Worm (Caenorhabditis elegans) whole organism, late embryonic: ENCODE measurements around the gene irld-12.

Source experiments
- F13H6.1 ChIP-seq: sonication (generic microtip); optimal IDR thresholded peaks from 2 replicates; lab custom pipeline; 2016; ENCODE audit warnings: missing genetic modification characterization, missing compliant biosample characterization
- K02D7.2 ChIP-seq: sonication (generic microtip); optimal IDR thresholded peaks from 2 replicates; lab custom pipeline; 2017; ENCODE audit warnings: mild to moderate bottlenecking, missing genetic modification characterization, missing compliant biosample characterization
- T23F11.4 ChIP-seq: fragments of 200-800 bp; sonication (Bioruptor generic); optimal IDR thresholded peaks from 2 replicates; lab custom pipeline; 2018; ENCODE audit warnings: mild to moderate bottlenecking, missing genetic modification characterization, missing compliant biosample characterization
- Y22D7AL.16 ChIP-seq: sonication (generic microtip); optimal IDR thresholded peaks from 2 replicates; lab custom pipeline; 2016; ENCODE audit warnings: missing genetic modification characterization, missing compliant biosample characterization
- ahr-1 ChIP-seq: sonication (generic microtip); optimal IDR thresholded peaks from 2 replicates; lab custom pipeline; 2016; ENCODE audit warnings: missing genetic modification characterization, missing compliant biosample characterization
- ama-1 ChIP-seq: fragments of 150-350 bp; optimal IDR thresholded peaks from 2 replicates; lab custom pipeline; 2014
- ceh-14 ChIP-seq: sonication (generic microtip); optimal IDR thresholded peaks from 2 replicates; lab custom pipeline; 2016; ENCODE audit warnings: missing genotype, missing genetic modification characterization, missing compliant biosample characterization
- ceh-19 ChIP-seq: fragments of 200-800 bp; sonication (Bioruptor generic); optimal IDR thresholded peaks from 2 replicates; lab custom pipeline; 2018; ENCODE audit warnings: mild to moderate bottlenecking, missing genetic modification characterization, missing compliant biosample characterization
- ceh-2 ChIP-seq: sonication (generic microtip); optimal IDR thresholded peaks from 2 replicates; lab custom pipeline; 2016; ENCODE audit warnings: missing genotype, missing genetic modification characterization, missing compliant biosample characterization
- ceh-30 ChIP-seq: fragments of 150-350 bp; optimal IDR thresholded peaks from 2 replicates; lab custom pipeline; 2014; ENCODE audit warnings: missing biosample characterization, missing genetic modification characterization
- ceh-31 ChIP-seq: sonication (generic microtip); optimal IDR thresholded peaks from 2 replicates; lab custom pipeline; 2016; ENCODE audit warnings: missing genetic modification characterization, missing compliant biosample characterization
- ceh-48 ChIP-seq: sonication (generic microtip); optimal IDR thresholded peaks from 2 replicates; lab custom pipeline; 2016; ENCODE audit warnings: missing genetic modification characterization, inconsistent platforms, missing compliant biosample characterization
- ceh-6 ChIP-seq: fragments of 200-800 bp; sonication (Bioruptor generic); optimal IDR thresholded peaks from 2 replicates; lab custom pipeline; 2018; ENCODE audit warnings: mild to moderate bottlenecking, missing genetic modification characterization, missing compliant biosample characterization
- che-1 ChIP-seq: sonication (generic microtip); optimal IDR thresholded peaks from 2 replicates; lab custom pipeline; 2016; ENCODE audit warnings: mild to moderate bottlenecking, missing genetic modification characterization, missing compliant biosample characterization
- dve-1 ChIP-seq: sonication (generic microtip); optimal IDR thresholded peaks from 2 replicates; lab custom pipeline; 2017; ENCODE audit warnings: antibody characterized with exemption, mild to moderate bottlenecking, missing genetic modification characterization, missing compliant biosample characterization
- elt-4 ChIP-seq: sonication (generic microtip); optimal IDR thresholded peaks from 2 replicates; lab custom pipeline; 2016; ENCODE audit warnings: missing genetic modification characterization, missing compliant biosample characterization
- ets-4 ChIP-seq: sonication (generic microtip); optimal IDR thresholded peaks from 2 replicates; lab custom pipeline; 2016; ENCODE audit warnings: missing genetic modification characterization, missing compliant biosample characterization
- eyg-1 ChIP-seq: sonication (generic microtip); optimal IDR thresholded peaks from 2 replicates; lab custom pipeline; 2016; ENCODE audit warnings: missing genotype, missing genetic modification characterization, missing compliant biosample characterization
- fax-1 ChIP-seq: sonication (generic microtip); optimal IDR thresholded peaks from 2 replicates; lab custom pipeline; 2016; ENCODE audit warnings: missing genotype, missing genetic modification characterization, missing compliant biosample characterization
- fkh-6 ChIP-seq: sonication (generic microtip); optimal IDR thresholded peaks from 2 replicates; lab custom pipeline; 2016; ENCODE audit warnings: missing genetic modification characterization, missing compliant biosample characterization
- gmeb-2 ChIP-seq: sonication (generic microtip); optimal IDR thresholded peaks from 2 replicates; lab custom pipeline; 2016; ENCODE audit warnings: missing genetic modification characterization, inconsistent platforms, missing compliant biosample characterization
- hlh-15 ChIP-seq: sonication (generic microtip); optimal IDR thresholded peaks from 2 replicates; lab custom pipeline; 2016; ENCODE audit warnings: missing genetic modification characterization, missing compliant biosample characterization
- hlh-30 ChIP-seq: sonication (generic microtip); optimal IDR thresholded peaks from 2 replicates; lab custom pipeline; 2017; ENCODE audit warnings: antibody characterized with exemption, missing genetic modification characterization, missing compliant biosample characterization; ENCODE audit not compliant: insufficient read depth
- lim-6 ChIP-seq: sonication (generic microtip); optimal IDR thresholded peaks from 2 replicates; lab custom pipeline; 2016; ENCODE audit warnings: missing genetic modification characterization, missing compliant biosample characterization
- lin-11 ChIP-seq: fragments of 200-800 bp; sonication (Bioruptor generic); optimal IDR thresholded peaks from 2 replicates; lab custom pipeline; 2018; ENCODE audit warnings: mild to moderate bottlenecking, missing genetic modification characterization, missing compliant biosample characterization
- mec-3 ChIP-seq: sonication (generic microtip); optimal IDR thresholded peaks from 2 replicates; lab custom pipeline; 2016; ENCODE audit warnings: borderline replicate concordance, missing genetic modification characterization, missing compliant biosample characterization
- nhr-11 ChIP-seq: fragments of 150-350 bp; optimal IDR thresholded peaks from 2 replicates; lab custom pipeline; 2014; ENCODE audit warnings: missing biosample characterization, missing genetic modification characterization
- odd-2 ChIP-seq: sonication (generic microtip); optimal IDR thresholded peaks from 2 replicates; lab custom pipeline; 2017; ENCODE audit warnings: antibody characterized with exemption, mild to moderate bottlenecking, missing genetic modification characterization, missing compliant biosample characterization
- pag-3 ChIP-seq: sonication (generic microtip); optimal IDR thresholded peaks from 2 replicates; lab custom pipeline; 2016; ENCODE audit warnings: missing compliant biosample characterization, missing genetic modification characterization, borderline replicate concordance
- pat-9 ChIP-seq: fragments of 200-800 bp; sonication (Bioruptor generic); optimal IDR thresholded peaks from 2 replicates; lab custom pipeline; 2018; ENCODE audit warnings: mild to moderate bottlenecking, missing genetic modification characterization, moderate library complexity, missing compliant biosample characterization
- pax-1 ChIP-seq: fragments of 150-350 bp; optimal IDR thresholded peaks from 2 replicates; lab custom pipeline; 2014; ENCODE audit warnings: missing biosample characterization, missing genetic modification characterization
- pha-2 ChIP-seq: sonication (generic microtip); optimal IDR thresholded peaks from 2 replicates; lab custom pipeline; 2017; ENCODE audit warnings: mild to moderate bottlenecking, missing genetic modification characterization, missing compliant biosample characterization
- pqm-1 ChIP-seq: sonication (generic microtip); optimal IDR thresholded peaks from 2 replicates; lab custom pipeline; 2016; ENCODE audit warnings: missing genetic modification characterization, missing compliant biosample characterization
- ref-2 ChIP-seq: sonication (generic microtip); optimal IDR thresholded peaks from 2 replicates; lab custom pipeline; 2016; ENCODE audit warnings: missing genetic modification characterization, missing compliant biosample characterization
- rnt-1 ChIP-seq: sonication (generic microtip); optimal IDR thresholded peaks from 2 replicates; lab custom pipeline; 2016; ENCODE audit warnings: missing genetic modification characterization, missing compliant biosample characterization
- sox-4 ChIP-seq: sonication (generic microtip); optimal IDR thresholded peaks from 2 replicates; lab custom pipeline; 2017; ENCODE audit warnings: mild to moderate bottlenecking, missing genetic modification characterization, inconsistent platforms, missing compliant biosample characterization
- syd-9 ChIP-seq: sonication (generic microtip); optimal IDR thresholded peaks from 2 replicates; lab custom pipeline; 2016; ENCODE audit warnings: mild to moderate bottlenecking, missing genetic modification characterization, moderate library complexity, missing compliant biosample characterization
- tbx-2 ChIP-seq: sonication (generic microtip); optimal IDR thresholded peaks from 2 replicates; lab custom pipeline; 2016; ENCODE audit warnings: missing genetic modification characterization, missing compliant biosample characterization
- unc-3 ChIP-seq, 2 experiments: fragments of 200-800 bp in 1 of 2; sonication (Bioruptor generic) in 1 of 2; sonication (generic microtip) in 1 of 2; conservative IDR thresholded peaks in 1 of 2; optimal IDR thresholded peaks in 1 of 2; 2 replicates each; pipeline versions ENCODE4 v1.3.6 to Lab custom; 2016 to 2022; ENCODE audit warnings: missing compliant biosample characterization in 2 of 2, missing genetic modification characterization in 2 of 2, missing genetic modification reagents in 1 of 2
- unc-42 ChIP-seq: sonication (generic microtip); optimal IDR thresholded peaks from 2 replicates; lab custom pipeline; 2016; ENCODE audit warnings: missing genotype, missing genetic modification characterization, missing compliant biosample characterization
- unc-86 ChIP-seq: sonication (generic microtip); optimal IDR thresholded peaks from 2 replicates; lab custom pipeline; 2016; ENCODE audit warnings: missing genetic modification characterization, missing compliant biosample characterization
- ztf-16 ChIP-seq: sonication (generic microtip); optimal IDR thresholded peaks from 2 replicates; lab custom pipeline; 2017; ENCODE audit warnings: missing genetic modification characterization, missing compliant biosample characterization

Gene irld-12

DNA sequence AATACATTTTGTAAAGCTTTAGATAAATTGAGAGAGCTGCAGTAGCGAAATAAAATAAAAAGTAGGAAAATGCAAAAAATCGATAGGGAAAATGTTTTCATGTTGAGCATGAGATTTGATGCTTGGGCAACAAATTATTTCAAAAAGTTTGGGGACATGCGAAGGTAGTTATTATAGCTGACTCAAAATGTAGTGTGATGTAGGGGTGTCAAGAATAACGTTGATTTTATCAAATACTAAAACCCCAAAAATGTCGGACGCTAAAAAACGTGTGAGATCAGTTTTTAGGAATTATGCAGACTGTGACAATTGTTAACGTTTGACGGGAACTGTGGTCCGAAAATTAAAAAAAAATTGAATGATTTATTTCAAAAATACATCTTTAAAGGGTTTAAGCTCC lies at the start of gene irld-12:
irld-12 (minus strand) TSS at position 101 of the 400 bp plus-strand sequence.
- TF ChIP-seq ceh-2 (no peak), pax-1 (tag; lab: Kevin White, UChicago) (no peak), dve-1 (tag; lab: Kevin White, UChicago) (no peak), F13H6.1 (tag; lab: Kevin White, UChicago) (no peak), pqm-1 (tag; lab: Kevin White, UChicago) (no peak), elt-4 (tag; lab: Kevin White, UChicago) (no peak), K02D7.2 (tag; lab: Kevin White, UChicago) (no peak), syd-9 (no peak), ztf-16 (no peak), sox-4 (no peak), ahr-1 (no peak), ref-2 (tag; lab: Kevin White, UChicago) (no peak), unc-86 (tag; lab: Kevin White, UChicago) (no peak), ceh-19 (GFP tag; lab: Kevin White, UChicago) (no peak), tbx-2 (tag; lab: Kevin White, UChicago) (no peak), lim-6 (tag; lab: Kevin White, UChicago) (no peak), unc-3 (GFP tag; conservative IDR thresholded peaks at IDR 0.05; lab: Robert Waterston, UW) (no peak), unc-3 (tag; optimal IDR thresholded peaks at IDR 0.05; lab: Kevin White, UChicago) (no peak), Y22D7AL.16 (tag; lab: Kevin White, UChicago) (no peak), pat-9 (no peak), unc-42 (tag; lab: Kevin White, UChicago) (no peak)

DNA sequence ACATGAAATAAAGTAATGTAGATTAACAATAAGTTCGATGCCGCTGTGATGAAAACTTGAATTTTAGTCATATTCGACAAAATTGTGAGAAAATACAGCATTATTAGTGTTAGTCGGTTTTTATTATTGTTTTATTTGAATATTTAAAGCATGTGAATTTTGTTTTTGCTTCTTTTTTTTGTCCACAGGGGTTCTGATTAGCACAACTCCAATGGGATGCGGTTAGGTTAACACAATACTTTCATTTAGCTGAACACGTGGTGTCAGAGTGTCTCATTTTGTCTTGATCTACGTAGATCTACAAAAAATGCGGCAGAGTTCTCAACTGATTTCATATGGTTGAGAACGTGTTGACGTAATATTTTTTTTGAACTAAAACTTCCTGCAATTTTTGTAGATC lies 47.9 kb upstream of the irld-12 start, which contains the start of gene str-40:
str-40 (minus strand) TSS at position 101 of the 400 bp plus-strand sequence.
- TF ChIP-seq nhr-11 (tag; lab: Kevin White, UChicago) (no peak), unc-42 (tag; lab: Kevin White, UChicago) (no peak), Y22D7AL.16 (tag; lab: Kevin White, UChicago) (no peak), ceh-2 (no peak), ama-1 (lab: Kevin White, UChicago) (no peak), ceh-6 (GFP tag; lab: Kevin White, UChicago) (no peak), pqm-1 (tag; lab: Kevin White, UChicago) (no peak), sox-4 (no peak), hlh-15 (tag; lab: Kevin White, UChicago) (no peak), syd-9 (no peak), ztf-16 (no peak), fax-1 (tag; lab: Kevin White, UChicago) (no peak), T23F11.4 (no peak), rnt-1 (tag; lab: Kevin White, UChicago) (no peak), che-1 (no peak), gmeb-2 (tag; lab: Kevin White, UChicago) (no peak), unc-86 (tag; lab: Kevin White, UChicago) (no peak), pha-2 (tag; lab: Kevin White, UChicago) (no peak), ets-4 (tag; lab: Kevin White, UChicago) (no peak)

DNA sequence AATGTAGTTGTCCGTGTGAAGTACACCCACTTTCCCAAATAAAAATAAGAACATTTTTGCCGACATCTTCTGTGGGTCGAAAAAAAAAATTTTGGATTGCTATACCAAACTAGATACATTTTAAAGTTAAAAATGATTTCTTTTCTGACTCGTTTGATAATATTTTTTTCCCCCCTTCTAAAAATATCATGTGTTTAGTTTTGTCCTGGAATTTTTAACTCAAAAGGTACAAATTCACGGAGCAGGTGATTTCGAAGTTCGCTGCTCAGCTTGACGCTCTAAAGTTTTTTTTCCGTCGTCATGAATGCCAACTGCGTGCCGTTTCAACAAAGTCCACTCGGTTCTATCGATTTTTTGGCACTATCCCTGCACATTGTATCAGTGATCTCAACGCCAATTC lies 44.7 kb upstream of the irld-12 start, which contains the start of gene srh-185:
srh-185 (plus strand) TSS at position 301 of the 400 bp plus-strand sequence.
- no peak for TF ChIP-seq pqm-1 (tag; lab: Kevin White, UChicago)
- no peak for TF ChIP-seq ceh-30 (tag; lab: Kevin White, UChicago)
- no peak for TF ChIP-seq hlh-30 (tag; lab: Kevin White, UChicago)
- no peak for TF ChIP-seq ama-1 (lab: Kevin White, UChicago)
- TF ChIP-seq elt-4 (tag; lab: Kevin White, UChicago), result no peak
- TF ChIP-seq pag-3 (tag; lab: Kevin White, UChicago), result no peak
- TF ChIP-seq ceh-14 (tag; lab: Kevin White, UChicago), result no peak
- no peak for TF ChIP-seq mec-3
- TF ChIP-seq ceh-31 (tag; lab: Kevin White, UChicago), result no peak
- TF ChIP-seq ceh-48 (tag; lab: Kevin White, UChicago), result no peak
- TF ChIP-seq eyg-1 (tag; lab: Kevin White, UChicago), result no peak
- no peak for TF ChIP-seq odd-2 (tag; lab: Kevin White, UChicago)
- TF ChIP-seq lin-11 (tag; lab: Kevin White, UChicago), result no peak
- no peak for TF ChIP-seq ahr-1
- no peak for TF ChIP-seq fkh-6 (tag; lab: Kevin White, UChicago)
